Worm (Caenorhabditis elegans): Measurements from ENCODE around the gene F22E5.12.
"Not testable (repeated sequence)": the region's sequence is repeated elsewhere in the genome, so short reads cannot be mapped to it uniquely, and the experiment has no call there.

ce11 chrII:2619148-2619547 is 27.5 kb downstream of the F22E5.12 start, which contains the start of gene msrp-6:
- not testable (repeated sequence) for TF ChIP-seq madf-3 (GFP tag; IDR thresholded peaks at IDR 0.05); snpc-4 (GFP tag; optimal IDR thresholded peaks at IDR 0.05); snpc-4 (tag; optimal IDR thresholded peaks at IDR 0.05); somi-1 (GFP tag; optimal IDR thresholded peaks at IDR 0.05); rcor-1 (GFP tag; IDR thresholded peaks at IDR 0.05); dpl-1 (GFP tag; optimal IDR thresholded peaks at IDR 0.05); Y53F4B.3 (GFP tag; IDR thresholded peaks at IDR 0.05); attf-5 (GFP tag; optimal IDR thresholded peaks at IDR 0.05); ets-4 (GFP tag; optimal IDR thresholded peaks at IDR 0.05); ama-1 (optimal IDR thresholded peaks at IDR 0.05); ama-1 (GFP tag; optimal IDR thresholded peaks at IDR 0.05); nhr-90 (tag; optimal IDR thresholded peaks at IDR 0.05); ceh-91 (GFP tag; IDR thresholded peaks at IDR 0.05); atf-7 (tag; optimal IDR thresholded peaks at IDR 0.05)

Data from whole organism, young adult.